Fruit fly (Drosophila melanogaster): ENCODE results near the gene CG3987.

CG3987 gene

DNA sequence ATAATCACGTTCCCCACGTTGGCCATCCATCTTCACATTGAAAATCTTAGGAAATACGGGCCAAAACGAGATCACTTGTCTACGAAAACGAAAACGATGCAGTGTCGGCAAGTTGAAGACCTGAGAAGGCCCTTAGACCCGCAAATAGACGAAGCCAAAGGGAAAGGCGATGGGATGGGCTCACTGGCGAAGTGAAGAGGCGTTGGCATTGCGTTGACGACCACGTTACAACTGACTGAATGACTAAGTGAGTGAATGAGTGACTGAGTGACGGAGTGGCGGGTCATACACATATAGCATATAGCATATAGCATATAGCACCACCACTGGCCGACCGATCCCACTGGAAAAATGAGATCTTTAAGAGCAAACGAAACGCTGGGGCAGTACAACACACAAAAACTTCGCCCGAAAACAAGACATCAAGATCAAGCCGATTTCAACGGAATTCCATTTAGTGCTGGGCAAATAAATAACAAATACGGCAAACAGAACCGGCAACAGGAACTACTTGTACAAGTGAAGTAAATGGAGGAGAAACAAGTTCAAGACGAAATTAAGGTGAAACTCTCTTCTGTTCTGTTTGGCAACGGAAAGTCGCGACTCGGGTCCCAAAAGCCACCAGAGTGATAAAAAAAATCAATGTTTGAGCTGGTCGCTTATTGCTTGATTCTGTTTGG lies 16.6 kb upstream of the CG3987 start (continued):
- peak; percentile 10 for TF ChIP-seq Ets65A (GFP tag)
- 0 out of 3 replicates have a peak, but pooled peaks have one; percentile 5 for TF ChIP-seq gce (GFP tag; IDR thresholded peaks at IDR 0.05)

DNA sequence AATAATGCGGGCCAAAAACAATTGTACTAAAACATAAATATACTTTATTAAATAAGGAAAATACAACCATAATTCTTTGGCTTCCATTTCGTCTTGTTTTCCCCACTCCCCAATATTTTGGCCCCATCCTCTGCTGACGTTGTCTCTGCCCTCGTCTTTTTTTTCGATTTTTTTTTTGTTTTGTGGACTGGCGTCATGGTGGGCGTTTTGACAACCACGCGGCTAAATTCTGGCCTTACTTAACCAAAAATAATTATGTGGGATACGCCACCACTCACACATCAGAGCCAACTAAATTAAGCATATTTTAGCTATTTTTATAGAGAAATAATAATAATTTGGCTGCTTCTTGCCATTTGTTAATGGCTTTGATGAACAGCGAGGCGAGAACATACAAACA lies 15.2 kb upstream of the CG3987 start:
- peak; percentile 36 for TF ChIP-seq abd-A (tag; optimal IDR thresholded peaks at IDR 0.05)
- peak; percentile 54 for TF ChIP-seq CG32772 (GFP tag; IDR thresholded peaks at IDR 0.05)
- no peak for TF ChIP-seq CG16779 (GFP tag; IDR thresholded peaks at IDR 0.05)
- TF ChIP-seq sr (GFP tag; IDR thresholded peaks at IDR 0.05): peak; percentile 99
- no peak for TF ChIP-seq dmrt11E (tag; optimal IDR thresholded peaks at IDR 0.05)
- no peak for TF ChIP-seq jumu (GFP tag; optimal IDR thresholded peaks at IDR 0.05)
- TF ChIP-seq Pdp1 (GFP tag; optimal IDR thresholded peaks at IDR 0.05): peak in 1 of 2 experiments; percentile 15
- 0 out of 4 replicates have a peak, but pooled peaks have one; percentile 41 for TF ChIP-seq chinmo (GFP tag; IDR thresholded peaks at IDR 0.05; ENCODE audit: partially characterized antibody)
- TF ChIP-seq CG4328 (GFP tag; optimal IDR thresholded peaks at IDR 0.05): peak; percentile 43
- TF ChIP-seq pnt (GFP tag; optimal IDR thresholded peaks at IDR 0.05): no peak
- peak; percentile 81 for TF ChIP-seq sd (tag; optimal IDR thresholded peaks at IDR 0.05)
- TF ChIP-seq CG11093 (GFP tag; IDR thresholded peaks at IDR 0.05): no peak

DNA sequence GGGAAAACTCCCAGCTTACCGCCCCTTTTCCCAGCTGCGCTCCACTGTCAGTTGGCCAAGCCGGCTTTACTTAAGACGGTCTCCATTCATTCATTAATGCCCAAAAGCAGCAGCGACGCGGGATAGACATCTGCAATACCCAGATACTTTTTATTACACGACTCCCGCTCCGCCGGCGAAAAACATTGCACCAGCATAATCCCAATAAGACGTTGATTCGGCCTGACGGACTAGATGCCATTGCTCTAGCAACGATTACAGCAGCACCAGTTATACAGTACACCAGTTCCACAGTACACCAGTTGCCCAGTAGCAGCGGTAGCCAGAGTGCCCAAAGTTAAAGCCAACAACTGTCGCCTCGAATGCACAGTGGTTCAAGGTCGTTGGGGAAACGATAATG lies 14.0 kb upstream of the CG3987 start:
- peak; percentile 61 for TF ChIP-seq Ets65A (GFP tag)
- TF ChIP-seq CG4360 (GFP tag; IDR thresholded peaks at IDR 0.05): 0 out of 2 replicates have a peak, but pooled peaks have one; percentile 14
- TF ChIP-seq Xbp1 (GFP tag; optimal IDR thresholded peaks at IDR 0.05): no peak
- no peak for TF ChIP-seq pfk (GFP tag; optimal IDR thresholded peaks at IDR 0.05)
- peak; percentile 83 for TF ChIP-seq oc (tag; optimal IDR thresholded peaks at IDR 0.05)
- peak; percentile 21; the same call in 1 of the 2 replicates for TF ChIP-seq gsb (GFP tag; IDR thresholded peaks at IDR 0.05)
- TF ChIP-seq prd (optimal IDR thresholded peaks at IDR 0.05): no peak
- TF ChIP-seq prd (GFP tag; IDR thresholded peaks at IDR 0.05): no peak
- no peak for TF ChIP-seq CG4424 (GFP tag; optimal IDR thresholded peaks at IDR 0.05)

DNA sequence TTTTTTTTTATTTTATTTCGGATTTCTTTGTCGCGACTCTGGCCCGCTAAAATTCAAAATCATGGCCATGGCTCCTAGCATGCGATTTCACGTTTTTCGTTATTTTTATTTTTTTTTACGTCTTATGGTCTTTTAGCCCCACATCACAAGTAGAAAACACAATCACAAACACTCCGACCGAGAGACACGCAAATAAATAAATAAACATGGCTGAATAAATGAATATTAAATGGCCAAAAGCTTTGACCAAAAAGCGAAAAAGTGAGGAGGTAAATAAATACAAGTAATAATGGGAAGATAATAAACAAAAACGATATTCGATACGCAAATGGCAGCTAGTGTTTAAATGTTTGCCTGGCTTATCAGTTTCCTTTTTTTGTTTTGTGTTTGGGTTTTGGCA lies 11.7 kb upstream of the CG3987 start:
- 0 out of 2 replicates have a peak, but pooled peaks have one; percentile 8 for TF ChIP-seq seq (GFP tag; IDR thresholded peaks at IDR 0.05)
- TF ChIP-seq CG13296 (GFP tag; optimal IDR thresholded peaks at IDR 0.05): no peak
- peak; percentile 62 for TF ChIP-seq Med (GFP tag)
- TF ChIP-seq vvl (GFP tag; IDR thresholded peaks at IDR 0.05): peak; percentile 92

DNA sequence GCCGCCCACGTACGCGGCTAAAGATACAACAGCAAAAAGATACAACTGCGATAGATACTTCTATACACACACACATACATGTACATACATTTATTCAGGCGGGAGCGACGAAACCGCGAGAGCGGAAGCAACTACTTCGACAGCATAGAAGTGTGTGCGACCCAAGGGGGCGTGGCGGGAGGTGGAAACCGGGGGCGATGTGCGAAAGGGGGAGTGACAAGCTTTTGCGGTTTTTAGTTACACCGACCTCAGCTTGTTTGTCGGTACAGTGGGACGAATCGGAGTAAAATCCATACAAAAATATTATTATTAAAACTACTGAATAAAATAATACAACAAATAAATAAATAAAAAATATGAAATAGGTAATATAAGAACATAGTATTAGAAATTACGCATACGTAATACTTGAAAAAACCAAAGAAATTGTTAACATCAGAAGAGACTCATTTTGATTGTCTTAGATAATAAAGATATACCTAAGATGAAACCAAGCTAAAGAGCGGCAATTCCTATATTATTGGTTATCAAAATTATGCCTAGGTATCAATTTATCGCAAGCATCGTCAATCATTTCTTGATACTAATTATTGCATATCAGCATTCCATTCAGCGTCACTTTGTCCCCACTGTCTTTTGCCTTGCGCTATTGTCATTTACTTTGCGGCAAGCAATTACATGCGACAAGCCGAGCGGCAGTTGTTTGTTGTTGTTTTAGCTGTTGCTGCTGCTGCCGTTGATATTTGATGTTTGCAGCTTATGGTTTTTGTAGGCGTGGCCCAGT lies 10.9 kb upstream of the CG3987 start:
- TF ChIP-seq gt (GFP tag; IDR thresholded peaks at IDR 0.05): no peak
- TF ChIP-seq aop (GFP tag; IDR thresholded peaks at IDR 0.05): no peak
- TF ChIP-seq Awh (GFP tag; IDR thresholded peaks at IDR 0.05): no peak; the same call in 1 of the 2 replicates
- no peak for TF ChIP-seq CG6254 (GFP tag; optimal IDR thresholded peaks at IDR 0.05)
- no peak for TF ChIP-seq bowl (GFP tag; IDR thresholded peaks at IDR 0.05)
- TF ChIP-seq Chrac-16 (GFP tag; optimal IDR thresholded peaks at IDR 0.05): no peak
- TF ChIP-seq Mad (GFP tag; optimal IDR thresholded peaks at IDR 0.05): no peak
- TF ChIP-seq CG10267 (tag; optimal IDR thresholded peaks at IDR 0.05): peak; percentile 13
- TF ChIP-seq CG3281 (GFP tag; optimal IDR thresholded peaks at IDR 0.05): peak; percentile 58
- no peak for TF ChIP-seq CG14050 (GFP tag; IDR thresholded peaks at IDR 0.05)
- TF ChIP-seq lola (GFP tag; optimal IDR thresholded peaks at IDR 0.05): no peak
- no peak for TF ChIP-seq CG12299 (tag; optimal IDR thresholded peaks at IDR 0.05)
- TF ChIP-seq CG8924 (tag; optimal IDR thresholded peaks at IDR 0.05): peak; percentile 60
- no peak for TF ChIP-seq CG16779 (GFP tag; IDR thresholded peaks at IDR 0.05)
- peak; percentile 43 for TF ChIP-seq CG18619 (GFP tag; optimal IDR thresholded peaks at IDR 0.05)
- no peak for TF ChIP-seq Oaz (GFP tag; IDR thresholded peaks at IDR 0.05)
- peak; percentile 0 for TF ChIP-seq CG10147 (GFP tag; optimal IDR thresholded peaks at IDR 0.05)
- no peak for TF ChIP-seq CG33213 (GFP tag; optimal IDR thresholded peaks at IDR 0.05)

Measured in whole organism, embryonic.